Worm (Caenorhabditis elegans) whole organism, L4 larva: Measurements from ENCODE around the gene cyp-25A2.

Source experiments
- F26F4.8 ChIP-seq: fragments of 200-800 bp; sonication (Bioruptor generic); conservative IDR thresholded peaks from 2 replicates; pipeline ENCODE4 v1.3.6; 2022; ENCODE audit warnings: missing genetic modification characterization, missing compliant biosample characterization
- Y48G9A.11 ChIP-seq: fragments of 200-800 bp; sonication (Bioruptor generic); IDR thresholded peaks from 2 replicates; pipeline ENCODE4 v1.3.6; 2022; ENCODE audit warnings: missing genetic modification reagents, missing genetic modification characterization, missing compliant biosample characterization
- Y75B8A.6 ChIP-seq: fragments of 200-800 bp; sonication (Bioruptor generic); IDR thresholded peaks from 2 replicates; pipeline ENCODE4 v1.3.6; 2022; ENCODE audit warnings: missing genetic modification reagents, missing genetic modification characterization, missing compliant biosample characterization
- ZK546.5 ChIP-seq, 2 experiments: sonication (generic microtip); optimal IDR thresholded peaks; 2 replicates each; lab custom pipeline; 2017; ENCODE audit warnings: missing biosample characterization in 2 of 2, missing genetic modification characterization in 2 of 2
- aha-1 ChIP-seq: fragments of 150-350 bp; peaks from one replicate; lab custom pipeline; 2014; ENCODE audit warnings: missing biosample characterization, missing genetic modification characterization
- aly-2 ChIP-seq: sonication (generic microtip); optimal IDR thresholded peaks from 2 replicates; lab custom pipeline; 2018; ENCODE audit warnings: missing biosample characterization, missing genetic modification characterization
- arid-1 ChIP-seq: fragments of 200-800 bp; sonication (Bioruptor generic); conservative IDR thresholded peaks from 2 replicates; pipeline ENCODE4 v1.3.6; 2022; ENCODE audit warnings: missing genetic modification reagents, missing genetic modification characterization, missing compliant biosample characterization
- attf-4 ChIP-seq: sonication (generic microtip); optimal IDR thresholded peaks from 3 replicates; lab custom pipeline; 2017; ENCODE audit warnings: missing biosample characterization, missing genetic modification characterization
- ceh-32 ChIP-seq: sonication (generic microtip); optimal IDR thresholded peaks from 2 replicates; lab custom pipeline; 2016; ENCODE audit warnings: mild to moderate bottlenecking, missing genetic modification characterization, missing compliant biosample characterization; ENCODE audit not compliant: poor library complexity
- ces-1 ChIP-seq: fragments of 150-350 bp; sonication (generic microtip); optimal IDR thresholded peaks from 4 replicates; lab custom pipeline; 2014; ENCODE audit warnings: missing biosample characterization, missing genetic modification reagents, missing genetic modification characterization
- ctbp-1 ChIP-seq: fragments of 200-800 bp; sonication (Bioruptor generic); IDR thresholded peaks from 2 replicates; pipeline ENCODE4 v1.3.6; 2022; ENCODE audit warnings: missing genetic modification reagents, missing genetic modification characterization, missing compliant biosample characterization
- daf-12 ChIP-seq: fragments of 150-350 bp; optimal IDR thresholded peaks from 2 replicates; lab custom pipeline; 2014; ENCODE audit warnings: missing biosample characterization, missing genetic modification reagents, missing genetic modification characterization
- daf-16 ChIP-seq, 3 experiments: sonication (generic microtip); optimal IDR thresholded peaks; 2 replicates each; lab custom pipeline; 2016 to 2017; ENCODE audit warnings: missing genetic modification characterization in 3 of 3, missing genetic modification reagents in 3 of 3, mild to moderate bottlenecking in 2 of 3, missing compliant biosample characterization in 2 of 3, missing biosample characterization in 1 of 3, moderate library complexity in 1 of 3
- daf-8 ChIP-seq: fragments of 200-800 bp; sonication (Bioruptor generic); IDR thresholded peaks from 2 replicates; pipeline ENCODE4 v1.3.6; 2022; ENCODE audit warnings: missing genetic modification characterization, missing compliant biosample characterization
- dmd-8 ChIP-seq: fragments of 200-800 bp; sonication (Bioruptor generic); IDR thresholded peaks from 2 replicates; pipeline ENCODE4 v1.3.6; 2022; ENCODE audit warnings: missing genetic modification characterization, missing compliant biosample characterization
- duxl-1 ChIP-seq: sonication (generic microtip); optimal IDR thresholded peaks from 2 replicates; lab custom pipeline; 2016; ENCODE audit warnings: mild to moderate bottlenecking, missing genetic modification characterization, moderate library complexity, missing compliant biosample characterization; ENCODE audit not compliant: poor library complexity
- gei-8 ChIP-seq: fragments of 200-800 bp; sonication (Bioruptor generic); optimal IDR thresholded peaks from 2 replicates; lab custom pipeline; 2018; ENCODE audit warnings: mild to moderate bottlenecking, missing genetic modification characterization, missing compliant biosample characterization
- hif-1 ChIP-seq, 2 experiments: sonication (generic microtip); optimal IDR thresholded peaks; 2 replicates each; lab custom pipeline; 2016 to 2017; ENCODE audit warnings: missing compliant biosample characterization in 2 of 2, missing genetic modification characterization in 2 of 2, missing genetic modification reagents in 2 of 2, missing genotype in 2 of 2, mild to moderate bottlenecking in 1 of 2
- hmg-1.1 ChIP-seq: fragments of 200-800 bp; sonication (Bioruptor generic); IDR thresholded peaks from 2 replicates; pipeline ENCODE4 v1.3.6; 2022; ENCODE audit warnings: missing genetic modification reagents, missing genetic modification characterization, missing compliant biosample characterization
- lim-7 ChIP-seq: fragments of 200-800 bp; sonication (Bioruptor generic); IDR thresholded peaks from 2 replicates; pipeline ENCODE4 v1.3.6; 2022; ENCODE audit warnings: missing genetic modification characterization, missing compliant biosample characterization
- lin-1 ChIP-seq: fragments of 200-800 bp; sonication (Bioruptor generic); IDR thresholded peaks from 2 replicates; pipeline ENCODE4 v1.3.6; 2022; ENCODE audit warnings: missing genetic modification reagents, missing genetic modification characterization, missing compliant biosample characterization
- lin-13 ChIP-seq: fragments of 150-350 bp; optimal IDR thresholded peaks from 2 replicates; lab custom pipeline; 2014; ENCODE audit warnings: missing biosample characterization, missing genetic modification reagents, missing genetic modification characterization
- lin-15B ChIP-seq: fragments of 150-350 bp; sonication (generic microtip); optimal IDR thresholded peaks from 3 replicates; lab custom pipeline; 2014; ENCODE audit warnings: missing biosample characterization, missing genetic modification characterization
- lin-29 ChIP-seq: fragments of 200-800 bp; sonication (Bioruptor generic); IDR thresholded peaks from 2 replicates; pipeline ENCODE4 v1.3.6; 2022; ENCODE audit warnings: missing genetic modification reagents, missing genetic modification characterization, missing compliant biosample characterization
- lir-3 ChIP-seq: sonication (generic microtip); optimal IDR thresholded peaks from 2 replicates; lab custom pipeline; 2016; ENCODE audit warnings: mild to moderate bottlenecking, missing genetic modification characterization, missing compliant biosample characterization
- lsy-2 ChIP-seq, 2 experiments: fragments of 150-350 bp in 1 of 2; sonication (generic microtip) in 1 of 2; optimal IDR thresholded peaks; 2 replicates each; lab custom pipeline; 2014 to 2017; ENCODE audit warnings: missing biosample characterization in 2 of 2, missing genetic modification characterization in 2 of 2
- madf-5 ChIP-seq, 2 experiments: fragments of 200-800 bp; sonication (Bioruptor generic); IDR thresholded peaks; 2 replicates each; pipeline ENCODE4 v1.3.6; 2022; ENCODE audit warnings: missing compliant biosample characterization in 2 of 2, missing genetic modification characterization in 2 of 2
- mdt-29 ChIP-seq: fragments of 200-800 bp; sonication (Bioruptor generic); IDR thresholded peaks from 2 replicates; pipeline ENCODE4 v1.3.6; 2022; ENCODE audit warnings: missing genetic modification reagents, missing genetic modification characterization, missing compliant biosample characterization
- mep-1 ChIP-seq: fragments of 150-350 bp; sonication (generic microtip); optimal IDR thresholded peaks from 3 replicates; lab custom pipeline; 2014; ENCODE audit warnings: missing biosample characterization, missing genetic modification characterization
- mxl-2 ChIP-seq: fragments of 200-800 bp; sonication (Bioruptor generic); conservative IDR thresholded peaks from 2 replicates; pipeline ENCODE4 v1.3.6; 2022; ENCODE audit warnings: missing genetic modification reagents, missing genetic modification characterization, missing compliant biosample characterization
- mxl-3 ChIP-seq: fragments of 200-800 bp; sonication (Bioruptor generic); optimal IDR thresholded peaks from 2 replicates; lab custom pipeline; 2018; ENCODE audit warnings: mild to moderate bottlenecking, missing genetic modification characterization, missing compliant biosample characterization
- nhr-237 ChIP-seq: sonication (generic microtip); optimal IDR thresholded peaks from 2 replicates; lab custom pipeline; 2017; ENCODE audit warnings: missing biosample characterization, missing genetic modification characterization
- nhr-28 ChIP-seq: fragments of 150-350 bp; optimal IDR thresholded peaks from 2 replicates; lab custom pipeline; 2014; ENCODE audit warnings: missing biosample characterization, missing genetic modification characterization
- nhr-41 ChIP-seq: fragments of 200-800 bp; sonication (Bioruptor generic); IDR thresholded peaks from 2 replicates; pipeline ENCODE4 v1.3.6; 2022; ENCODE audit warnings: missing genetic modification reagents, missing genetic modification characterization, missing compliant biosample characterization
- nhr-42 ChIP-seq: fragments of 200-800 bp; sonication (Bioruptor generic); IDR thresholded peaks from 2 replicates; pipeline ENCODE4 v1.3.6; 2022; ENCODE audit warnings: missing genetic modification characterization, missing compliant biosample characterization
- nhr-48 ChIP-seq: sonication (generic microtip); optimal IDR thresholded peaks from 2 replicates; lab custom pipeline; 2016; ENCODE audit warnings: mild to moderate bottlenecking, missing genetic modification characterization, missing compliant biosample characterization
- nhr-6 ChIP-seq: fragments of 150-350 bp; optimal IDR thresholded peaks from 2 replicates; lab custom pipeline; 2014; ENCODE audit warnings: missing biosample characterization, missing genetic modification characterization
- nhr-76 ChIP-seq: fragments of 150-350 bp; optimal IDR thresholded peaks from 2 replicates; lab custom pipeline; 2014; ENCODE audit warnings: missing biosample characterization, missing genetic modification characterization
- php-3 ChIP-seq: fragments of 200-800 bp; sonication (Bioruptor generic); IDR thresholded peaks from 2 replicates; pipeline ENCODE4 v1.3.6; 2022; ENCODE audit warnings: missing genetic modification reagents, missing genetic modification characterization, missing compliant biosample characterization
- rbr-2 ChIP-seq: sonication (generic microtip); optimal IDR thresholded peaks from 2 replicates; lab custom pipeline; 2016; ENCODE audit warnings: missing genotype, missing genetic modification characterization, missing compliant biosample characterization
- snpc-1.2 ChIP-seq: fragments of 200-800 bp; sonication (Bioruptor generic); IDR thresholded peaks from 2 replicates; pipeline ENCODE4 v1.3.6; 2022; ENCODE audit warnings: missing genetic modification reagents, missing genetic modification characterization, missing compliant biosample characterization
- spr-1 ChIP-seq: sonication (generic microtip); optimal IDR thresholded peaks from 2 replicates; lab custom pipeline; 2016; ENCODE audit warnings: mild to moderate bottlenecking, missing genetic modification characterization, missing compliant biosample characterization
- unc-62 ChIP-seq, 3 experiments: fragments of 150-350 bp in 1 of 3; sonication (generic microtip); optimal IDR thresholded peaks in 2 of 3; peaks in 1 of 3; 1 replicate in 1 of 3; 2 replicates in 2 of 3; lab custom pipeline; 2014 to 2017; ENCODE audit warnings: missing biosample characterization in 3 of 3, missing genetic modification characterization in 3 of 3, missing genetic modification reagents in 3 of 3, missing genotype in 1 of 3
- vab-7 ChIP-seq: fragments of 200-800 bp; sonication (Bioruptor generic); IDR thresholded peaks from 2 replicates; pipeline ENCODE4 v1.3.6; 2022; ENCODE audit warnings: missing genetic modification reagents, missing genetic modification characterization, missing compliant biosample characterization
- zfp-2 ChIP-seq: sonication (generic microtip); optimal IDR thresholded peaks from 2 replicates; lab custom pipeline; 2016; ENCODE audit warnings: mild to moderate bottlenecking, missing genetic modification characterization, missing compliant biosample characterization
- zfp-3 ChIP-seq: fragments of 200-800 bp; sonication (Bioruptor generic); conservative IDR thresholded peaks from 2 replicates; pipeline ENCODE4 v1.3.6; 2022; ENCODE audit warnings: missing genetic modification reagents, missing genetic modification characterization, missing compliant biosample characterization
- ztf-11 ChIP-seq: fragments of 150-350 bp; optimal IDR thresholded peaks from 2 replicates; lab custom pipeline; 2014; ENCODE audit warnings: missing biosample characterization, missing genetic modification characterization
- ztf-7 ChIP-seq: fragments of 150-350 bp; optimal IDR thresholded peaks from 2 replicates; lab custom pipeline; 2014; ENCODE audit warnings: missing biosample characterization, missing genetic modification characterization

The cyp-25A2 gene

DNA sequence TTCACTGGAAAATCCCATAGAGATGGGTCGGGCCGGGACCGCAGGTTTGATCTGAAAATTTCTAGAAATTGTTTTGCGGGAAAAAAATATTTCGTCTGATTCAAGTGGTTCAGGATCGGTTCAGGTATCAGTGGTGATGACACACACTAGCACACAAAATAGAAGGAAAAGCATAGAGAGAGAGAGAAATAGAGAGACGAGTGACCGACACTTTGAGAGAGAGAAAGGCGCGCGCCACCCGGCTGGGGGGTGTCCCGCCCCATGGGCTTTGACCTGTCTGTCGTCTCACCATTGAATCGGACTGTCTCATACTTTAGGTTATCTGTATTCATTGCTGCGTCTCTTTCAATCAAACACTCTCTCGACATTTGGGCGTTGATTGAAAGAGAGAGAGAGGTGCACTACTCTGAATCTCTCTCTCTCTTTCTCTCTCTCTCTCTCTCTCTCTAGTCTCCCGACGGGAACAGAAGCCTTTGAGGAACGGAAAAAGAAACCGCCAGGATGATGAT is 48.5 kb upstream of the cyp-25A2 start, which contains the start of gene acy-3 (continued):
- TF ChIP-seq mep-1 (tag; lab: Kevin White, UChicago) (peak; percentile 55), dmd-8 (GFP tag; lab: Robert Waterston, UW) (no peak), lin-29 (GFP tag; lab: Robert Waterston, UW) (no peak), vab-7 (GFP tag; lab: Robert Waterston, UW) (no peak), lin-1 (GFP tag; lab: Robert Waterston, UW) (peak; percentile 30; the same call in 1 of the 2 replicates), daf-8 (GFP tag; lab: Robert Waterston, UW) (no peak), php-3 (no peak), rbr-2 (tag; lab: Kevin White, UChicago) (peak; percentile 46), mdt-29 (GFP tag; lab: Robert Waterston, UW) (no peak), Y48G9A.11 (GFP tag; lab: Robert Waterston, UW) (no peak), duxl-1 (peak; percentile 66), aha-1 (tag; lab: Kevin White, UChicago) (peak; percentile 17), mxl-2 (no peak), nhr-237 (tag; lab: Kevin White, UChicago) (no peak), aly-2 (tag; lab: Kevin White, UChicago) (no peak), nhr-28 (peak; percentile 57), hif-1 (tag; optimal IDR thresholded peaks at IDR 0.05; lab: Kevin White, UChicago) (peak in 1 of 2 experiments; percentile 26), attf-4 (tag; lab: Kevin White, UChicago) (no peak), nhr-76 (tag; lab: Kevin White, UChicago) (no peak), lir-3 (tag; lab: Kevin White, UChicago) (no peak), unc-62 (GFP tag; optimal IDR thresholded peaks at IDR 0.05 in 1 of 2; lab: Kevin White, UChicago) (no peak), unc-62 (tag; optimal IDR thresholded peaks at IDR 0.05; lab: Kevin White, UChicago) (no peak), ceh-32 (no peak), gei-8 (GFP tag; lab: Kevin White, UChicago) (no peak), ztf-7 (peak; percentile 38), nhr-41 (peak; percentile 47; the same call in 1 of the 2 replicates), snpc-1.2 (GFP tag; lab: Robert Waterston, UW) (no peak), ZK546.5 (tag; optimal IDR thresholded peaks at IDR 0.05; lab: Kevin White, UChicago) (no peak), lin-15B (tag; lab: Kevin White, UChicago) (no peak), zfp-2 (no peak), spr-1 (tag; lab: Kevin White, UChicago) (peak; percentile 6), zfp-3 (no peak)

- TF ChIP-seq rbr-2 (tag; lab: Kevin White, UChicago) = no peak
- TF ChIP-seq daf-16 (GFP tag; optimal IDR thresholded peaks at IDR 0.05; lab: Kevin White, UChicago) = no peak
- no peak for TF ChIP-seq daf-16 (tag; optimal IDR thresholded peaks at IDR 0.05; lab: Kevin White, UChicago)
- peak; percentile 6 for TF ChIP-seq nhr-48 (tag; lab: Kevin White, UChicago)
- no peak for TF ChIP-seq Y75B8A.6 (GFP tag; lab: Robert Waterston, UW)
- 0 out of 2 replicates have a peak, but pooled peaks have one; percentile 6 for TF ChIP-seq arid-1
- TF ChIP-seq ztf-11 (tag; lab: Kevin White, UChicago) = no peak
- no peak for TF ChIP-seq nhr-42 (GFP tag; lab: Robert Waterston, UW)
- peak; percentile 34 for TF ChIP-seq mep-1 (tag; lab: Kevin White, UChicago)
- TF ChIP-seq nhr-6 (tag; lab: Kevin White, UChicago) = no peak
- no peak for TF ChIP-seq snpc-1.2 (GFP tag; lab: Robert Waterston, UW)
- no peak for TF ChIP-seq ctbp-1 (GFP tag; lab: Robert Waterston, UW)
- TF ChIP-seq php-3 = no peak
- TF ChIP-seq mxl-3 (GFP tag; lab: Kevin White, UChicago) = no peak
- TF ChIP-seq nhr-41 = no peak
- TF ChIP-seq ces-1 (GFP tag; lab: Kevin White, UChicago) = no peak
- TF ChIP-seq hmg-1.1 (GFP tag; lab: Robert Waterston, UW) = no peak
- TF ChIP-seq lin-13 (GFP tag; lab: Kevin White, UChicago) = no peak
- peak in 1 of 2 experiments; percentile 17 for TF ChIP-seq lsy-2 (tag; optimal IDR thresholded peaks at IDR 0.05; lab: Kevin White, UChicago)
- no peak for TF ChIP-seq madf-5 (GFP tag; IDR thresholded peaks at IDR 0.05; lab: Robert Waterston, UW)
- TF ChIP-seq mdt-29 (GFP tag; lab: Robert Waterston, UW) = no peak
- no peak for TF ChIP-seq F26F4.8 (GFP tag; lab: Robert Waterston, UW)
- no peak for TF ChIP-seq daf-12 (tag; lab: Kevin White, UChicago)
- TF ChIP-seq gei-8 (GFP tag; lab: Kevin White, UChicago) = no peak
- TF ChIP-seq lim-7 (GFP tag; lab: Robert Waterston, UW) = no peak
These were observed 45.2 kb upstream of the cyp-25A2 start for ce11 chrIII:3789688-3790371.
